Worm (Caenorhabditis elegans) whole organism, L2 larva: Measurements from ENCODE around the gene C31G12.3.

Experiments
- R02D3.7 ChIP-seq: fragments of 150-350 bp; optimal IDR thresholded peaks from 2 replicates; lab custom pipeline; 2014; ENCODE audit warnings: missing biosample characterization, missing genetic modification characterization
- ZK546.5 ChIP-seq: sonication (generic microtip); optimal IDR thresholded peaks from 2 replicates; lab custom pipeline; 2017; ENCODE audit warnings: missing biosample characterization, missing genetic modification characterization
- lin-13 ChIP-seq: fragments of 150-350 bp; optimal IDR thresholded peaks from 2 replicates; lab custom pipeline; 2014; ENCODE audit warnings: missing biosample characterization, missing genetic modification reagents, missing genetic modification characterization
- lin-39 ChIP-seq: fragments of 150-350 bp; optimal IDR thresholded peaks from 2 replicates; lab custom pipeline; 2014; ENCODE audit warnings: missing biosample characterization, missing genetic modification reagents, missing genetic modification characterization
- nhr-11 ChIP-seq: fragments of 150-350 bp; optimal IDR thresholded peaks from 2 replicates; lab custom pipeline; 2014; ENCODE audit warnings: missing biosample characterization, missing genetic modification characterization
- nhr-23 ChIP-seq: fragments of 150-350 bp; optimal IDR thresholded peaks from 2 replicates; lab custom pipeline; 2014; ENCODE audit warnings: missing biosample characterization, missing genetic modification reagents, missing genetic modification characterization
- nhr-25 ChIP-seq: fragments of 150-350 bp; sonication (generic microtip); optimal IDR thresholded peaks from 3 replicates; lab custom pipeline; 2014; ENCODE audit warnings: missing biosample characterization, missing genetic modification characterization
- snpc-4 ChIP-seq: fragments of 150-350 bp; optimal IDR thresholded peaks from 2 replicates; lab custom pipeline; 2014; ENCODE audit warnings: missing biosample characterization, missing genetic modification characterization
- ztf-11 ChIP-seq: sonication (generic microtip); optimal IDR thresholded peaks from 2 replicates; lab custom pipeline; 2017; ENCODE audit warnings: missing biosample characterization, missing genetic modification characterization

DNA sequence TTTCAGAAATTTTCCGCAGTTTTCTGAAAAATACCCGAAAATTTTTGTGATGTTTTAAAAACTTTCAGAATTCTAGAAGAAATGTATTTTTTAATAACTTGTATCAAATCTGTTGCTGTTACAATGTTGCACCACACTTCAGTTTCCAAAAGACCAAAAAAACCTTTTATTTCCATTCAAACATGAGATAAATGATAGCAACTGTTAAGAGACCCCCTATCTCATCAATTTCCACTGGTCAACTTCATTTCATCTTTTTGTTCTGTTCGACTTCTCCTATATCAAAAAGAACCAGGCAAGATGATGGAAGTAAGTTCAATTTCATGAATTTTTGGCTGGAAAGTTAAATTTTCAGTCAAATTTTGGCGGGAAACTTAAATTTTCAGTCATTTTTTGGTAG lies 13.4 kb downstream of the C31G12.3 start, which contains the start of gene F16H6.4:
- TF ChIP-seq ztf-11 (tag; lab: Kevin White, UChicago): no peak
- TF ChIP-seq R02D3.7 (tag; lab: Kevin White, UChicago): no peak
- no peak for TF ChIP-seq nhr-23 (tag; lab: Kevin White, UChicago)
- no peak for TF ChIP-seq ZK546.5 (tag; lab: Kevin White, UChicago)
- no peak for TF ChIP-seq lin-13 (GFP tag; lab: Kevin White, UChicago)
- no peak for TF ChIP-seq lin-39 (tag; lab: Kevin White, UChicago)
- TF ChIP-seq nhr-25: no peak
- TF ChIP-seq nhr-11 (tag; lab: Kevin White, UChicago): no peak
- no peak for TF ChIP-seq snpc-4
